Worm (Caenorhabditis elegans) whole organism, L2 larva: ENCODE data around the gene nhr-226.

Source experiments
- C34F6.9 ChIP-seq: fragments of 150-350 bp; optimal IDR thresholded peaks from 2 replicates; lab custom pipeline; 2014; ENCODE audit warnings: missing biosample characterization, missing genetic modification characterization
- F13H6.1 ChIP-seq: sonication (generic microtip); optimal IDR thresholded peaks from 2 replicates; lab custom pipeline; 2016; ENCODE audit warnings: missing genetic modification characterization, missing compliant biosample characterization
- Y55F3AM.14 ChIP-seq: fragments of 200-800 bp; sonication (Bioruptor generic); optimal IDR thresholded peaks from 2 replicates; lab custom pipeline; 2018; ENCODE audit warnings: mild to moderate bottlenecking, missing genetic modification characterization, missing compliant biosample characterization
- alr-1 ChIP-seq: fragments of 150-350 bp; optimal IDR thresholded peaks from 2 replicates; lab custom pipeline; 2014; ENCODE audit warnings: missing biosample characterization, missing genetic modification characterization
- ama-1 ChIP-seq: fragments of 150-350 bp; optimal IDR thresholded peaks from 2 replicates; lab custom pipeline; 2018; ENCODE audit warnings: inconsistent platforms
- ceh-82 ChIP-seq: fragments of 150-350 bp; optimal IDR thresholded peaks from 2 replicates; lab custom pipeline; 2014; ENCODE audit warnings: missing biosample characterization, missing genetic modification characterization
- crh-2 ChIP-seq: sonication (generic microtip); optimal IDR thresholded peaks from 2 replicates; lab custom pipeline; 2017; ENCODE audit warnings: missing biosample characterization, missing genetic modification characterization
- egl-27 ChIP-seq: sonication (generic microtip); optimal IDR thresholded peaks from 3 replicates; lab custom pipeline; 2017; ENCODE audit warnings: missing biosample characterization, missing genetic modification reagents, missing genetic modification characterization
- lin-11 ChIP-seq: fragments of 150-350 bp; sonication (generic microtip); optimal IDR thresholded peaks from 2 replicates; lab custom pipeline; 2014; ENCODE audit warnings: missing biosample characterization, missing genetic modification characterization, inconsistent platforms, mixed read lengths
- lin-13 ChIP-seq: fragments of 150-350 bp; optimal IDR thresholded peaks from 2 replicates; lab custom pipeline; 2014; ENCODE audit warnings: missing biosample characterization, missing genetic modification reagents, missing genetic modification characterization
- lin-39 ChIP-seq: fragments of 150-350 bp; optimal IDR thresholded peaks from 2 replicates; lab custom pipeline; 2014; ENCODE audit warnings: missing biosample characterization, missing genetic modification reagents, missing genetic modification characterization
- mdl-1 ChIP-seq, 2 experiments: fragments of 150-350 bp in 1 of 2; sonication (generic microtip) in 1 of 2; optimal IDR thresholded peaks; 2 replicates each; lab custom pipeline; 2017; ENCODE audit warnings: missing biosample characterization in 2 of 2, missing genetic modification characterization in 2 of 2
- nhr-11 ChIP-seq: fragments of 150-350 bp; optimal IDR thresholded peaks from 2 replicates; lab custom pipeline; 2014; ENCODE audit warnings: missing biosample characterization, missing genetic modification characterization
- nhr-12 ChIP-seq: fragments of 150-350 bp; optimal IDR thresholded peaks from 2 replicates; lab custom pipeline; 2014; ENCODE audit warnings: missing biosample characterization, missing genetic modification characterization
- nhr-21 ChIP-seq: fragments of 150-350 bp; optimal IDR thresholded peaks from 2 replicates; lab custom pipeline; 2014; ENCODE audit warnings: missing biosample characterization, missing genetic modification characterization
- nhr-23 ChIP-seq: fragments of 150-350 bp; optimal IDR thresholded peaks from 2 replicates; lab custom pipeline; 2014; ENCODE audit warnings: missing biosample characterization, missing genetic modification reagents, missing genetic modification characterization
- nhr-237 ChIP-seq: fragments of 150-350 bp; optimal IDR thresholded peaks from 2 replicates; lab custom pipeline; 2014; ENCODE audit warnings: missing biosample characterization, missing genetic modification characterization
- nhr-25 ChIP-seq: fragments of 150-350 bp; sonication (generic microtip); optimal IDR thresholded peaks from 3 replicates; lab custom pipeline; 2014; ENCODE audit warnings: missing biosample characterization, missing genetic modification characterization
- nhr-6 ChIP-seq: fragments of 150-350 bp; optimal IDR thresholded peaks from 2 replicates; lab custom pipeline; 2014; ENCODE audit warnings: missing biosample characterization, missing genetic modification characterization
- nhr-77 ChIP-seq: fragments of 150-350 bp; optimal IDR thresholded peaks from 2 replicates; lab custom pipeline; 2014; ENCODE audit warnings: missing biosample characterization, missing genetic modification characterization
- peb-1 ChIP-seq: fragments of 150-350 bp; optimal IDR thresholded peaks from 2 replicates; lab custom pipeline; 2014; ENCODE audit warnings: missing biosample characterization, missing genetic modification characterization
- sem-4 ChIP-seq: fragments of 150-350 bp; optimal IDR thresholded peaks from 2 replicates; lab custom pipeline; 2014; ENCODE audit warnings: missing biosample characterization, missing genetic modification reagents, missing genetic modification characterization
- skn-1 ChIP-seq: sonication (generic microtip); optimal IDR thresholded peaks from 2 replicates; lab custom pipeline; 2017; ENCODE audit warnings: missing biosample characterization, missing genetic modification characterization
- snpc-4 ChIP-seq: fragments of 150-350 bp; optimal IDR thresholded peaks from 2 replicates; lab custom pipeline; 2014; ENCODE audit warnings: missing biosample characterization, missing genetic modification characterization
- unc-39 ChIP-seq: fragments of 150-350 bp; optimal IDR thresholded peaks from 2 replicates; lab custom pipeline; 2014; ENCODE audit warnings: missing biosample characterization, missing genetic modification characterization
- unc-62 ChIP-seq: fragments of 150-350 bp; optimal IDR thresholded peaks from 2 replicates; lab custom pipeline; 2014; ENCODE audit warnings: missing biosample characterization, missing genetic modification reagents, missing genetic modification characterization
- zag-1 ChIP-seq: fragments of 150-350 bp; optimal IDR thresholded peaks from 2 replicates; lab custom pipeline; 2014; ENCODE audit warnings: missing biosample characterization, missing genetic modification characterization
- ztf-1 ChIP-seq: fragments of 200-800 bp; sonication (Bioruptor generic); conservative IDR thresholded peaks from 2 replicates; pipeline ENCODE4 v1.3.6; 2022; ENCODE audit warnings: missing genetic modification characterization, missing compliant biosample characterization
- ztf-11 ChIP-seq: sonication (generic microtip); optimal IDR thresholded peaks from 2 replicates; lab custom pipeline; 2017; ENCODE audit warnings: missing biosample characterization, missing genetic modification characterization

The nhr-226 gene

DNA sequence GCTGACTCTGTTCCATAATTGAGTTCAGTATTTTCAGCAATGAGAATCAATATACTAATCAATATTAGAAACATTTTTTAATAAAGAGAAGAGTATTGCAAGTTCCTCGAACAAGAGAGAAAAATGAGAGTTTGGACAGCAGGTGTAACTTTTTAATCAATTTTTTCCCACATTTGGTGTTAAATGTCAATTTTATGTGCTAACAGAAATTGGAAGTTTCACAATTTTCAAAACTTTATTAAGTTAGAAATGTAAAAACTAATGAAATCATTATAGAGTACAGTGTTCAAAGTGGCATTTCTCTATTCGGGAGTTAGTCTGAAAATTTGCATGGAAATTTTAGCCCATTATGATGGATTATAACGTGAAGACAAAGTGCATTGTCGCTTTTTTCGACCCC lies 46.6 kb downstream of the nhr-226 start, which contains the start of gene irld-30:
TSS of gene irld-30 (minus strand) at position 101 of the 400 bp plus-strand sequence.
- TF ChIP-seq peb-1 (tag; lab: Kevin White, UChicago), result no peak
- TF ChIP-seq Y55F3AM.14 (GFP tag; lab: Kevin White, UChicago), result no peak
- no peak for TF ChIP-seq nhr-12 (tag; lab: Kevin White, UChicago)
- no peak for TF ChIP-seq zag-1 (tag; lab: Kevin White, UChicago)
- TF ChIP-seq skn-1 (tag; lab: Kevin White, UChicago), result no peak
- no peak for TF ChIP-seq ztf-11 (tag; lab: Kevin White, UChicago)
- TF ChIP-seq nhr-23, result no peak
- no peak for TF ChIP-seq lin-39 (tag; lab: Kevin White, UChicago)
- no peak for TF ChIP-seq nhr-6 (tag; lab: Kevin White, UChicago)
- TF ChIP-seq ceh-82 (tag; lab: Kevin White, UChicago), result no peak
- no peak for TF ChIP-seq egl-27 (tag; lab: Kevin White, UChicago)
- no peak for TF ChIP-seq nhr-237 (tag; lab: Kevin White, UChicago)
- TF ChIP-seq nhr-77, result no peak
- TF ChIP-seq alr-1 (tag; lab: Kevin White, UChicago), result no peak
- TF ChIP-seq lin-13 (GFP tag; lab: Kevin White, UChicago), result no peak

- TF ChIP-seq F13H6.1, result no peak
- TF ChIP-seq sem-4, result no peak
- no peak for TF ChIP-seq unc-62 (GFP tag; lab: Kevin White, UChicago)
- no peak for TF ChIP-seq unc-39 (tag; lab: Kevin White, UChicago)
- TF ChIP-seq crh-2 (tag; lab: Kevin White, UChicago), result no peak
- TF ChIP-seq ama-1 (lab: Kevin White, UChicago), result no peak
- no peak for TF ChIP-seq ceh-82 (tag; lab: Kevin White, UChicago)
- TF ChIP-seq lin-11, result no peak
- no peak for TF ChIP-seq C34F6.9
These were observed 47.4 kb downstream of the nhr-226 start for ce11 chrV:2342083-2342482.

ce11 chrV:2343572-2343971 lies 48.9 kb downstream of the nhr-226 start:
- TF ChIP-seq mdl-1 (tag; optimal IDR thresholded peaks at IDR 0.05; lab: Kevin White, UChicago), result no peak
- no peak for TF ChIP-seq ztf-1 (GFP tag; lab: Robert Waterston, UW)
- TF ChIP-seq nhr-25 (tag; lab: Kevin White, UChicago), result no peak
- no peak for TF ChIP-seq nhr-21 (tag; lab: Kevin White, UChicago)
- TF ChIP-seq nhr-237 (tag; lab: Kevin White, UChicago), result no peak
- TF ChIP-seq snpc-4 (tag; lab: Kevin White, UChicago), result no peak
- TF ChIP-seq alr-1 (tag; lab: Kevin White, UChicago), result no peak
- TF ChIP-seq nhr-11, result no peak
